Worm (Caenorhabditis elegans) whole organism, mixed stage, embryonic: ENCODE data around the gene abcf-2.

ENCODE experiments used
- M03D4.4 ChIP-seq: sonication (generic microtip); optimal IDR thresholded peaks from 2 replicates; lab custom pipeline; 2017; ENCODE audit warnings: mild to moderate bottlenecking, missing genetic modification characterization, missing compliant biosample characterization
- bed-3 ChIP-seq: fragments of 200-800 bp; sonication (Bioruptor generic); optimal IDR thresholded peaks from 3 replicates; lab custom pipeline; 2018; ENCODE audit warnings: mild to moderate bottlenecking, missing genetic modification characterization, moderate library complexity, missing compliant biosample characterization
- blmp-1 ChIP-seq: fragments of 150-350 bp; optimal IDR thresholded peaks from 2 replicates; lab custom pipeline; 2014; ENCODE audit warnings: missing biosample characterization, missing genetic modification characterization
- ceh-39 ChIP-seq: fragments of 150-350 bp; optimal IDR thresholded peaks from 2 replicates; lab custom pipeline; 2014; ENCODE audit warnings: missing biosample characterization, missing genetic modification characterization
- ceh-43 ChIP-seq: fragments of 200-800 bp; sonication (Bioruptor generic); optimal IDR thresholded peaks from 2 replicates; lab custom pipeline; 2018; ENCODE audit warnings: mild to moderate bottlenecking, missing genetic modification characterization, moderate library complexity, missing compliant biosample characterization
- ceh-83 ChIP-seq: fragments of 200-800 bp; sonication (Bioruptor generic); optimal IDR thresholded peaks from 2 replicates; lab custom pipeline; 2018; ENCODE audit warnings: mild to moderate bottlenecking, missing genetic modification characterization, missing compliant biosample characterization
- ces-1 ChIP-seq: fragments of 150-350 bp; optimal IDR thresholded peaks from 2 replicates; lab custom pipeline; 2014; ENCODE audit warnings: missing biosample characterization, missing genetic modification reagents, missing genetic modification characterization
- cnd-1 ChIP-seq: fragments of 200-800 bp; sonication (Bioruptor generic); optimal IDR thresholded peaks from 2 replicates; lab custom pipeline; 2018; ENCODE audit warnings: mild to moderate bottlenecking, missing genetic modification characterization, missing compliant biosample characterization
- drap-1 ChIP-seq: fragments of 200-800 bp; sonication (Bioruptor generic); optimal IDR thresholded peaks from 3 replicates; lab custom pipeline; 2018; ENCODE audit warnings: mild to moderate bottlenecking, missing genetic modification characterization, missing compliant biosample characterization
- elt-1 ChIP-seq: sonication (generic microtip); optimal IDR thresholded peaks from 2 replicates; lab custom pipeline; 2017; ENCODE audit warnings: missing genetic modification characterization, mild to moderate bottlenecking, missing compliant biosample characterization, antibody characterized with exemption, moderate library complexity, borderline replicate concordance; ENCODE audit not compliant: insufficient read depth
- elt-3 ChIP-seq: fragments of 150-350 bp; optimal IDR thresholded peaks from 2 replicates; lab custom pipeline; 2014; ENCODE audit warnings: missing biosample characterization, missing genetic modification characterization
- flh-1 ChIP-seq: fragments of 200-800 bp; sonication (Bioruptor generic); optimal IDR thresholded peaks from 2 replicates; lab custom pipeline; 2018; ENCODE audit warnings: mild to moderate bottlenecking, missing genetic modification characterization, moderate library complexity, missing compliant biosample characterization
- ham-2 ChIP-seq: fragments of 200-800 bp; sonication (Bioruptor generic); optimal IDR thresholded peaks from 2 replicates; lab custom pipeline; 2018; ENCODE audit warnings: mild to moderate bottlenecking, missing genetic modification characterization, missing compliant biosample characterization
- hlh-1 ChIP-seq: fragments of 150-350 bp; optimal IDR thresholded peaks from 2 replicates; lab custom pipeline; 2014; ENCODE audit warnings: missing biosample characterization, missing genetic modification reagents, missing genetic modification characterization
- lin-13 ChIP-seq: fragments of 150-350 bp; optimal IDR thresholded peaks from 2 replicates; lab custom pipeline; 2014; ENCODE audit warnings: missing biosample characterization, missing genetic modification characterization
- lin-32 ChIP-seq: fragments of 200-800 bp; sonication (Bioruptor generic); optimal IDR thresholded peaks from 2 replicates; lab custom pipeline; 2018; ENCODE audit warnings: mild to moderate bottlenecking, missing genetic modification characterization, missing compliant biosample characterization
- lsy-2 ChIP-seq: fragments of 150-350 bp; optimal IDR thresholded peaks from 2 replicates; lab custom pipeline; 2014; ENCODE audit warnings: missing biosample characterization, missing genetic modification characterization
- mab-5 ChIP-seq: fragments of 150-350 bp; optimal IDR thresholded peaks from 2 replicates; lab custom pipeline; 2014; ENCODE audit warnings: missing biosample characterization, missing genetic modification characterization
- mep-1 ChIP-seq: fragments of 150-350 bp; optimal IDR thresholded peaks from 2 replicates; lab custom pipeline; 2017; ENCODE audit warnings: missing biosample characterization, missing genetic modification reagents, missing genetic modification characterization, inconsistent platforms
- mls-2 ChIP-seq: sonication (generic microtip); optimal IDR thresholded peaks from 2 replicates; lab custom pipeline; 2016; ENCODE audit warnings: mild to moderate bottlenecking, missing genetic modification characterization, moderate library complexity, missing compliant biosample characterization
- nhr-12 ChIP-seq: fragments of 150-350 bp; optimal IDR thresholded peaks from 2 replicates; lab custom pipeline; 2014; ENCODE audit warnings: missing biosample characterization, missing genetic modification characterization
- nhr-2 ChIP-seq: fragments of 150-350 bp; optimal IDR thresholded peaks from 2 replicates; lab custom pipeline; 2014; ENCODE audit warnings: missing biosample characterization, missing genetic modification characterization
- nhr-237 ChIP-seq: fragments of 150-350 bp; optimal IDR thresholded peaks from 2 replicates; lab custom pipeline; 2014; ENCODE audit warnings: missing biosample characterization, missing genetic modification characterization
- nhr-76 ChIP-seq: sonication (generic microtip); optimal IDR thresholded peaks from 2 replicates; lab custom pipeline; 2017; ENCODE audit warnings: missing biosample characterization, missing genetic modification characterization
- sem-2 ChIP-seq: fragments of 200-800 bp; sonication (Bioruptor generic); optimal IDR thresholded peaks from 2 replicates; lab custom pipeline; 2018; ENCODE audit warnings: mild to moderate bottlenecking, missing genetic modification characterization, missing compliant biosample characterization
- snpc-4 ChIP-seq: fragments of 150-350 bp; optimal IDR thresholded peaks from 2 replicates; lab custom pipeline; 2014; ENCODE audit warnings: missing biosample characterization, missing genetic modification characterization
- tbx-8 ChIP-seq: fragments of 200-800 bp; sonication (Bioruptor generic); optimal IDR thresholded peaks from 2 replicates; lab custom pipeline; 2018; ENCODE audit warnings: mild to moderate bottlenecking, missing genetic modification characterization, moderate library complexity, missing compliant biosample characterization
- unc-120 ChIP-seq: sonication (generic microtip); optimal IDR thresholded peaks from 2 replicates; lab custom pipeline; 2017; ENCODE audit warnings: missing genetic modification characterization, missing compliant biosample characterization; ENCODE audit not compliant: poor library complexity, severe bottlenecking
- unc-39 ChIP-seq: fragments of 150-350 bp; optimal IDR thresholded peaks from 2 replicates; lab custom pipeline; 2014; ENCODE audit warnings: missing biosample characterization, missing genetic modification characterization
- unc-62 ChIP-seq: fragments of 150-350 bp; optimal IDR thresholded peaks from 2 replicates; lab custom pipeline; 2014; ENCODE audit warnings: missing biosample characterization, missing genetic modification reagents, missing genetic modification characterization
- zip-8 ChIP-seq: fragments of 150-350 bp; optimal IDR thresholded peaks from 2 replicates; lab custom pipeline; 2014; ENCODE audit warnings: missing biosample characterization, missing genetic modification characterization
- ztf-11 ChIP-seq: fragments of 150-350 bp; optimal IDR thresholded peaks from 2 replicates; lab custom pipeline; 2014; ENCODE audit warnings: missing biosample characterization, missing genetic modification characterization

The abcf-2 gene

DNA sequence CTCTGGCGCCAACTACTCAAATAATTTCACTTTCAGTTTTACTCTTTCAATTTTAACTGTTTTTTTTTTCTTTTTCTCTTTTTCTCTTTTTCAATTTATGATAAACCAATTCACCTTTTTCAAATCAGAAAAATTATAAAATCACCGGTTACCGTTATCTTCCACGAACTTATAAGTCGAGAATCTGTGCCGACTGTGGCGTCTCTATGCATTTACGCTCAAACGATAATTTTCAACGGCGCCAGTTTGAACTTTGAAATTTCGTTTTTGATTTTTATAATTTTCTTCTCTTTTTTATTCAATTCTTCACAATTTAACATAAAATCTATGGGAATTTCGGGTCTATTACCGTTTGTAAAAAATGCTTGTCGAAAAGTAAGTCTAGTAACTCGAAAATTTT lies 38.6 kb downstream of the abcf-2 start, which contains the start of gene exo-1:
exo-1 (plus strand) TSS at position 101 of the 400 bp plus-strand sequence.
- TF ChIP-seq M03D4.4 (tag; lab: Kevin White, UChicago): no peak
- TF ChIP-seq ztf-11 (tag; lab: Kevin White, UChicago): no peak
- TF ChIP-seq elt-1 (tag; lab: Kevin White, UChicago): no peak
- TF ChIP-seq unc-62 (GFP tag; lab: Kevin White, UChicago): no peak
- TF ChIP-seq drap-1 (GFP tag; lab: Kevin White, UChicago): no peak
- TF ChIP-seq cnd-1 (tag; lab: Kevin White, UChicago): no peak
- TF ChIP-seq bed-3: no peak
- no peak for TF ChIP-seq sem-2 (GFP tag; lab: Kevin White, UChicago)
- TF ChIP-seq nhr-2: no peak
- no peak for TF ChIP-seq ham-2 (GFP tag; lab: Kevin White, UChicago)
- peak; percentile 42 for TF ChIP-seq lsy-2
- TF ChIP-seq mep-1 (tag; lab: Kevin White, UChicago): peak; percentile 35
- TF ChIP-seq zip-8 (tag; lab: Kevin White, UChicago): no peak
- TF ChIP-seq snpc-4: no peak
- TF ChIP-seq flh-1 (GFP tag; lab: Kevin White, UChicago): no peak
- no peak for TF ChIP-seq mls-2
- TF ChIP-seq blmp-1 (tag; lab: Kevin White, UChicago): no peak
- peak; percentile 46 for TF ChIP-seq nhr-237 (tag; lab: Kevin White, UChicago)
- no peak for TF ChIP-seq hlh-1 (tag; lab: Kevin White, UChicago)
- TF ChIP-seq unc-39 (tag; lab: Kevin White, UChicago): no peak
- no peak for TF ChIP-seq ceh-83 (GFP tag; lab: Kevin White, UChicago)

DNA sequence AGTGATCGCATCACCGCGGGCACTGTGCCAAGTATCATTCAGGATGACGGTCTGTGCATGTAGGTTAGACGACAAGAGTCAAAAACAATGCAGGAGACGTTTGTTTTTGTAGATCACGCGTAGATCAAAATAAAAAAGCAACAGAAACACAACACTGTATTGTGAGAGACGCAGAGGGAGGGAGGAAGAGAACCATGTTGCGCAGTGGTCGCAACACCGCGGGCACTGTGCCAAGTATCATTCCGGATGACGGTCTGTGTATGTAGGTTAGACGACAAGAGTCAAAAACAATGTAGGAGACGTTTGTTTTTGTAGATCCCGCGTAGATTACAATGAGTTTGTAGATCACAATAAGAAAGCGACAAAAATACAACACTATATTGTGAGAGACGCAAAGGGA lies 43.1 kb downstream of the abcf-2 start:
- TF ChIP-seq elt-3 (no peak), zip-8 (tag; lab: Kevin White, UChicago) (no peak), flh-1 (GFP tag; lab: Kevin White, UChicago) (no peak), nhr-76 (tag; lab: Kevin White, UChicago) (no peak), ceh-83 (GFP tag; lab: Kevin White, UChicago) (no peak), ztf-11 (tag; lab: Kevin White, UChicago) (no peak), lin-32 (GFP tag; lab: Kevin White, UChicago) (no peak), nhr-237 (tag; lab: Kevin White, UChicago) (no peak), nhr-2 (no peak), mep-1 (tag; lab: Kevin White, UChicago) (no peak), ham-2 (GFP tag; lab: Kevin White, UChicago) (no peak)

DNA sequence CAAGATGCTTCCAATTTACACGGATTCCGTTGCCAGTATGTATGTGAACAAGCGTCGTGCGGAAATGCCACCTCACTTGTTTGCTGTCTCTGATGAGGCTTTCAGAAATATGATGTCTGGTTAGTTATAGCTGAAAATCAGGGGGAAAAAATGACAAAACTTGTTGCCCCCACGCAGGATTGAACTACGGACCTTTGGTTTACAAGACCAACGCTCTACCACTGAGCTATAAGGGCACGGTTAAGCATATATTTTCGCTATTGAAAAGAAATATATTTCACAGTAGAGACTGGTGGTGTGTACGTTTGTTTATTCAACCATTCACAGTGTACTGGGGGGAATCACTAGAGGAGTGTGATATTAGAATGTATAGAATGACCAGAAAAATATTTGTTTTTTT lies 50.8 kb downstream of the abcf-2 start:
- no peak for TF ChIP-seq sem-2 (GFP tag; lab: Kevin White, UChicago)
- TF ChIP-seq lsy-2: no peak
- TF ChIP-seq unc-120 (tag; lab: Kevin White, UChicago): no peak
- no peak for TF ChIP-seq blmp-1 (tag; lab: Kevin White, UChicago)
- TF ChIP-seq tbx-8 (GFP tag; lab: Kevin White, UChicago): no peak
- no peak for TF ChIP-seq ceh-39 (tag; lab: Kevin White, UChicago)
- no peak for TF ChIP-seq nhr-76 (tag; lab: Kevin White, UChicago)
- TF ChIP-seq ceh-83 (GFP tag; lab: Kevin White, UChicago): no peak
- TF ChIP-seq mab-5 (tag; lab: Kevin White, UChicago): no peak
- TF ChIP-seq ztf-11 (tag; lab: Kevin White, UChicago): no peak
- no peak for TF ChIP-seq flh-1 (GFP tag; lab: Kevin White, UChicago)
- no peak for TF ChIP-seq ces-1 (GFP tag; lab: Kevin White, UChicago)
- TF ChIP-seq unc-62 (GFP tag; lab: Kevin White, UChicago): no peak
- no peak for TF ChIP-seq zip-8 (tag; lab: Kevin White, UChicago)
- no peak for TF ChIP-seq M03D4.4 (tag; lab: Kevin White, UChicago)
- no peak for TF ChIP-seq lin-13

DNA sequence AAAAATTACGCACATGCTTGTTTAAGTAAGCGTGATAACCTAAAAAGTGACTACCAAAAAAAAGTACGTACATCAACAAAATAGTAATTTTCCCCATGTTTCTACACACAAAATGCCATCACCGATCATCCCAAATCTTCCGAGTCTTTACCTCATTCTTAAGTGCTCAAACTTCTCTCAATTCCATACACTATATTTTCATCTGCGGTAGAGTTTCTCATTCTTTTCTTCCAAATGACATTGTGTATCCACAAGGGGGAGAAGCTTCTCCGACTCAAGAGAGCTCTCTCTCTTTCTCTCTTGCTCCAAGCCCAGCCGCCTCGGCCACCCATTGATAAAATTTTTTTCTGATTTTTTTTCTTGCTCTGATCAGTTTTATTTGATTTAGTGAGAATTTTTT lies 52.5 kb downstream of the abcf-2 start, which contains the start of gene myo-6:
myo-6 (plus strand) TSS at position 301 of the 400 bp plus-strand sequence.
- TF ChIP-seq M03D4.4 (tag; lab: Kevin White, UChicago) (no peak), hlh-1 (tag; lab: Kevin White, UChicago) (no peak), nhr-76 (tag; lab: Kevin White, UChicago) (no peak), bed-3 (no peak), sem-2 (GFP tag; lab: Kevin White, UChicago) (no peak), ceh-43 (GFP tag; lab: Kevin White, UChicago) (no peak), nhr-12 (tag; lab: Kevin White, UChicago) (no peak), nhr-237 (tag; lab: Kevin White, UChicago) (no peak), nhr-2 (no peak), cnd-1 (tag; lab: Kevin White, UChicago) (no peak), lsy-2 (no peak), snpc-4 (no peak)
